Worm (Caenorhabditis elegans): ENCODE measurements around the gene T19C3.7.
A peak's percentile ranks its signal among the peaks of the same experiment; 100 is the strongest.

Gene T19C3.7

DNA sequence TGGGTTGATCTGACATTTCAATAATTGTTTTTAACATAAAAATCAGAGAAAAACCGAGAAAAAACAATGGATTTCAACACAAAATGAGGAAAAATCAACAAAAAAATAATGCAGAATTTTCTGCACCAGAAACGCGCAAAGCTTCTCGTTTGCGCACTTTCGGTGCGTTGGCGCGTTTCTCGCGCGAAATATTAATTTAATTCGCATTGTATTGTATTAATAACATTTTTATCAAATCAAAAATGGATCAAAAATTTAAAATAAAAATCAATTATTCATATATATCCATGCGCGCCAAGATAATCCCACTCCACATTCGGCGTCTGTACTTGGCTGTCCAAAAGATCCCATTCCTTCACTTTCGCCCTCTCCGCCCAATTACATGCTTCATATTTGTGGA, 1.3 kb downstream of the T19C3.7 start, which contains the start of gene fem-2 (continued):
- no peak for TF ChIP-seq unc-62 (GFP tag; optimal IDR thresholded peaks at IDR 0.05)
- TF ChIP-seq mml-1 (tag; optimal IDR thresholded peaks at IDR 0.05) = no peak
- TF ChIP-seq ceh-9 (tag; optimal IDR thresholded peaks at IDR 0.05) = no peak
- TF ChIP-seq nhr-76 (tag; optimal IDR thresholded peaks at IDR 0.05) = no peak
- no peak for TF ChIP-seq fos-1 (tag; optimal IDR thresholded peaks at IDR 0.05)
- no peak for TF ChIP-seq tbx-2 (tag; optimal IDR thresholded peaks at IDR 0.05)
- TF ChIP-seq jun-1 (tag; optimal IDR thresholded peaks at IDR 0.05) = no peak
- TF ChIP-seq lin-39 (tag; optimal IDR thresholded peaks at IDR 0.05) = peak; percentile 8
- TF ChIP-seq mdl-1 (tag; optimal IDR thresholded peaks at IDR 0.05) = no peak
- TF ChIP-seq lin-15B (tag; optimal IDR thresholded peaks at IDR 0.05) = peak; percentile 22
- no peak for TF ChIP-seq ceh-82 (tag; optimal IDR thresholded peaks at IDR 0.05)

DNA sequence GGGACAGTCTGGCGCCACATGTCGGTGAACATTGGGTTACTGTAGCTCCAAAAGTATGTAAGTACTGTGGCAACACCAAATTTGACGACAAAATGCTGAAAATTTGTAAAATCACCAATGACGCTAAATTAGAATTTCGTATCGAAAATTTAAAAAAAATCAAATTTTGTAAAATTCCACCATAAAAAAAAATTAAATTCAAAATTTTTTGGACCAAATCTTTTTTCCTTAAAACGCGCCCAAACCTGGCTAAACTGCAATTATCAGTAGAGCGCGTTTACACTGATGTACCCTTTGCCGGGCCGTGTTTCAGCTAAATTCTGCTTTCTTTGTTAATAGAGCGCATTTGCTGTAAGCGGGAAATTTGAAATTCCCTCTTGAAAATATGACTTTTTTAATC, 4.5 kb downstream of the T19C3.7 start, which contains the start of gene T19C3.6:
Gene T19C3.6 (minus strand): TSS at position 101 of the 400 bp plus-strand sequence.
- TF ChIP-seq nhr-12 (tag; optimal IDR thresholded peaks at IDR 0.05) (no peak), pqm-1 (tag; optimal IDR thresholded peaks at IDR 0.05) (no peak), unc-39 (tag; optimal IDR thresholded peaks at IDR 0.05) (no peak), mdl-1 (tag; optimal IDR thresholded peaks at IDR 0.05) (no peak), ztf-4 (tag; optimal IDR thresholded peaks at IDR 0.05) (no peak), nhr-76 (tag; optimal IDR thresholded peaks at IDR 0.05) (no peak), ama-1 (optimal IDR thresholded peaks at IDR 0.05) (no peak), mml-1 (tag; optimal IDR thresholded peaks at IDR 0.05) (no peak), nhr-237 (tag; optimal IDR thresholded peaks at IDR 0.05) (no peak), ceh-9 (tag; optimal IDR thresholded peaks at IDR 0.05) (no peak), nhr-11 (tag; optimal IDR thresholded peaks at IDR 0.05) (no peak), snpc-4 (tag; optimal IDR thresholded peaks at IDR 0.05) (no peak), R02D3.7 (tag; optimal IDR thresholded peaks at IDR 0.05) (no peak)

DNA sequence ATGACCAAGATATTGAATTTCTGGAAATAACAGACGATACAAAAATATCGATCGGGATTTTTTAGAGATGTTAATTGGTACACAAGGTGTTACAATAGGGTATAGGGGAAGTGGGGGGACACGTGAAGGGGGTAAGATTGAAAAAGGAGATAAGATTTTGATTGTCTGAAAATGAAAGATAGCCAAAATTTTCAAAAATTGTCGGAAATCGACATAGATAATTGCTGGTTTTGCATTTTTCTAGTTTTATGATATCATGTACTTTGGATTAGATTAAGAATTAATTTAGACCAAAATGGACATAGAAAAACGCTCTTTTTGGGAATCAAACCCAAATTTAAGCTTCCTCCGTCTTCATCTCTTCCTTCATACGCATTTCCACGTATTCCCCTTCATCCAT, 8.1 kb downstream of the T19C3.7 start, which contains the start of gene T19C3.5:
Gene T19C3.5 (minus strand): TSS at position 101 of the 400 bp plus-strand sequence.
- TF ChIP-seq fkh-10 (GFP tag; optimal IDR thresholded peaks at IDR 0.05) (no peak), skn-1 (tag; optimal IDR thresholded peaks at IDR 0.05) (no peak), lin-39 (tag; optimal IDR thresholded peaks at IDR 0.05) (no peak), nhr-67 (tag; optimal IDR thresholded peaks at IDR 0.05) (no peak), egl-5 (tag; optimal IDR thresholded peaks at IDR 0.05) (no peak), pha-4 (tag; optimal IDR thresholded peaks at IDR 0.05) (no peak)

DNA sequence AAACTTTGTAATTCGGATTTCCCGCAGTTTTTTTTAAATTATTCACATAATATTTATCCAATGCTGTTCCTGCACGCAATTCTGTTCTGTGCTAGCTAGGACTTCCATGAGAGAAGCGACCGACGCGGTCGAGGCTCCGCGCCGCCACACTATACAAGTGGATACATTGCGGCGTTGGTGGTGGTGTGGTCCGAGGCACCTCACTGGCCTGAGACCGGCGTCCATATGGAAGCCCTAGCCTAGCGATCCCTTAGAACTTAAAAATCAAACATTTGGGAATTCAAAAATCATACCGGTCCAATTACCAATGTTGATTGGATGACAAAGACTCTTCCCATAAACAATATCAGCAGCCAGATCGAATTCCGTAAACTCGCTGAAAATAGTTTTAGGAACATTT, 9.9 kb downstream of the T19C3.7 start:
- TF ChIP-seq daf-12 (tag; optimal IDR thresholded peaks at IDR 0.05) (no peak), elt-1 (tag; optimal IDR thresholded peaks at IDR 0.05) (no peak), ceh-28 (tag; optimal IDR thresholded peaks at IDR 0.05) (no peak), R02D3.7 (tag; optimal IDR thresholded peaks at IDR 0.05) (no peak), nhr-77 (tag; optimal IDR thresholded peaks at IDR 0.05) (no peak), lsy-12 (tag; optimal IDR thresholded peaks at IDR 0.05) (no peak), elt-2 (tag; optimal IDR thresholded peaks at IDR 0.05) (no peak), ceh-82 (tag; optimal IDR thresholded peaks at IDR 0.05) (no peak), fos-1 (tag; optimal IDR thresholded peaks at IDR 0.05) (no peak), pqm-1 (tag; optimal IDR thresholded peaks at IDR 0.05) (no peak), fkh-10 (GFP tag; optimal IDR thresholded peaks at IDR 0.05) (no peak), unc-39 (tag; optimal IDR thresholded peaks at IDR 0.05) (no peak), tbx-2 (tag; optimal IDR thresholded peaks at IDR 0.05) (no peak), hmg-11 (tag; optimal IDR thresholded peaks at IDR 0.05) (no peak), nhr-76 (tag; optimal IDR thresholded peaks at IDR 0.05) (no peak), elt-3 (tag; optimal IDR thresholded peaks at IDR 0.05) (no peak), eor-1 (tag; optimal IDR thresholded peaks at IDR 0.05) (no peak), sea-2 (GFP tag; optimal IDR thresholded peaks at IDR 0.05) (no peak), jun-1 (tag; optimal IDR thresholded peaks at IDR 0.05) (no peak)

DNA sequence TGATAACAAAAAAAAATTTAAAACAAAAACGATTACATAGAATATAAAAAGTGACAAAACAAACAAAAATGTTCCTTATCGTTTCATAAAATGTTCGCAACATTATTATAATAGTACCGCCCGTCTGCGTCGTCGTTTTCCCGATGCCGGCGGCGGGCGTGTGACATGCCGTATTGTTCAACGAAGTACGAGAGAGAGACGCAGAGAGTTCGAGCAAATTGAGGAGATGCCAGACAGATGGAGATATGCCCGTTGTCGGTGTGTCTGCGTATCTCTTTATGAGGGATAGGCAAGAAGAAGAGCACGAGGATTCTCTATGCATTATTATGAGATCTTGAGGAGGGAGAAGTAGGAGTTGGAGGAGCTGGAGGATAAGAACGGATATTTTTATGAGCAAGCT, 12.2 kb downstream of the T19C3.7 start:
- TF ChIP-seq elt-3 (tag; optimal IDR thresholded peaks at IDR 0.05) (peak in 1 of 3 experiments; percentile 28), lin-15B (tag; optimal IDR thresholded peaks at IDR 0.05) (peak; percentile 76), egl-5 (tag; optimal IDR thresholded peaks at IDR 0.05) (peak; percentile 87), tbx-2 (tag; optimal IDR thresholded peaks at IDR 0.05) (peak; percentile 39), nfya-1 (tag; optimal IDR thresholded peaks at IDR 0.05; ENCODE audit: insufficient read depth) (peak; percentile 91), mdl-1 (tag; optimal IDR thresholded peaks at IDR 0.05) (peak; percentile 80), pha-4 (tag; optimal IDR thresholded peaks at IDR 0.05) (peak; percentile 96), fkh-2 (tag; optimal IDR thresholded peaks at IDR 0.05) (no peak), R02D3.7 (tag; optimal IDR thresholded peaks at IDR 0.05) (peak; percentile 34), pqm-1 (tag; optimal IDR thresholded peaks at IDR 0.05) (peak; percentile 97), unc-39 (tag; optimal IDR thresholded peaks at IDR 0.05) (no peak), nhr-43 (tag; optimal IDR thresholded peaks at IDR 0.05; ENCODE audit: poor library complexity, severe bottlenecking) (peak; percentile 15), elt-1 (tag; optimal IDR thresholded peaks at IDR 0.05) (peak; percentile 67), fos-1 (tag; optimal IDR thresholded peaks at IDR 0.05) (no peak), jun-1 (tag; optimal IDR thresholded peaks at IDR 0.05) (peak; percentile 79), daf-12 (tag; optimal IDR thresholded peaks at IDR 0.05) (no peak), skn-1 (tag; optimal IDR thresholded peaks at IDR 0.05) (peak; percentile 57), mml-1 (tag; optimal IDR thresholded peaks at IDR 0.05) (no peak), snpc-4 (tag; optimal IDR thresholded peaks at IDR 0.05) (peak; percentile 91), unc-62 (GFP tag; optimal IDR thresholded peaks at IDR 0.05) (peak; percentile 82), nhr-28 (tag; optimal IDR thresholded peaks at IDR 0.05) (no peak), egl-27 (tag; optimal IDR thresholded peaks at IDR 0.05) (peak; percentile 39), nhr-23 (tag; optimal IDR thresholded peaks at IDR 0.05) (peak; percentile 83), ceh-28 (tag; optimal IDR thresholded peaks at IDR 0.05) (peak; percentile 50), hmg-11 (tag; optimal IDR thresholded peaks at IDR 0.05) (peak; percentile 88), elt-2 (tag; optimal IDR thresholded peaks at IDR 0.05) (peak; percentile 97), zag-1 (tag; optimal IDR thresholded peaks at IDR 0.05) (peak; percentile 36)
